Fruit fly (Drosophila melanogaster): ENCODE results near the gene bdwf.

Gene bdwf

dm6 chr3R:17039993-17040807 is 2.7 kb downstream of the bdwf start, which contains the start of the genes CG18213 and Trm7-32 (continued):
- TF ChIP-seq vnd (GFP tag; IDR thresholded peaks at IDR 0.05; ENCODE audit: partially characterized antibody), result peak; percentile 86
- no peak for TF ChIP-seq gem (tag; optimal IDR thresholded peaks at IDR 0.05)
- no peak for TF ChIP-seq CG8944 (GFP tag; optimal IDR thresholded peaks at IDR 0.05)
- TF ChIP-seq CG11398 (GFP tag; optimal IDR thresholded peaks at IDR 0.05), result no peak
- no peak for TF ChIP-seq zen (tag; optimal IDR thresholded peaks at IDR 0.05)
- peak; percentile 65 for TF ChIP-seq pzg (GFP tag; optimal IDR thresholded peaks at IDR 0.05)
- TF ChIP-seq al (GFP tag; IDR thresholded peaks at IDR 0.05), result no peak
- no peak for TF ChIP-seq cad (GFP tag; optimal IDR thresholded peaks at IDR 0.05)
- no peak for TF ChIP-seq fd96Cb (tag; optimal IDR thresholded peaks at IDR 0.05)
- TF ChIP-seq Scr (GFP tag; IDR thresholded peaks at IDR 0.05; ENCODE audit: partially characterized antibody), result peak; percentile 87
- peak; percentile 4 for TF ChIP-seq CG33213 (GFP tag; optimal IDR thresholded peaks at IDR 0.05)
- TF ChIP-seq ftz-f1 (GFP tag; optimal IDR thresholded peaks at IDR 0.05), result no peak
- no peak for TF ChIP-seq CG4854 (GFP tag; optimal IDR thresholded peaks at IDR 0.05)
- TF ChIP-seq Dref (GFP tag; IDR thresholded peaks at IDR 0.05), result peak; percentile 87
- TF ChIP-seq CG12659 (GFP tag; optimal IDR thresholded peaks at IDR 0.05), result peak; percentile 55

DNA sequence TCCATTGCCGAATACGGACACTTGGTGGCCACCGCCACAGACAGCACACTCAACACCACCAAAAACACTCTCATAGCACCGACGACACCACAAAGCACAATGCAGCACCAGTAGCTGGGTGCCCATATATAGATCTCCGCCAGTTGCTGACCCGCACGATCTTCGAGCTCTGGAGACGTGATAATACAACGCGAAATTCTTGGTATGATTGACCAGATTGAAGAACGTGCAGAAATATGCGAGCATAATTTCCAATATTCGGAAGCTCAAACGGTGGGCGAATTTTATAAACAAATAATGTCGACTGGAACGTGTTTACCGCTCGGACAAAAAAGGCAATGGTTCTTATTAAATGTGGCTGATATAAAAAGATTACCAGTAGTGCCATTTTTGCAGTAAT is 7.0 kb downstream of the bdwf start, which contains the start of gene CG4009:
Gene CG4009, minus strand, starts transcription at position 101 of the 400 bp plus-strand sequence.
- TF ChIP-seq CG1233 (GFP tag; optimal IDR thresholded peaks at IDR 0.05), result no peak
- TF ChIP-seq CG1024 (GFP tag; IDR thresholded peaks at IDR 0.05), result no peak
- no peak for TF ChIP-seq CG12299 (tag; optimal IDR thresholded peaks at IDR 0.05)
- TF ChIP-seq CG7987 (GFP tag; optimal IDR thresholded peaks at IDR 0.05), result no peak
- TF ChIP-seq CG18011 (GFP tag; optimal IDR thresholded peaks at IDR 0.05), result no peak
- TF ChIP-seq otp (GFP tag; IDR thresholded peaks at IDR 0.05), result no peak
- TF ChIP-seq CG14860 (GFP tag; IDR thresholded peaks at IDR 0.05; ENCODE audit: partially characterized antibody), result no peak
- TF ChIP-seq kay (GFP tag; optimal IDR thresholded peaks at IDR 0.05), result no peak
- no peak for TF ChIP-seq oc (tag; optimal IDR thresholded peaks at IDR 0.05)

DNA sequence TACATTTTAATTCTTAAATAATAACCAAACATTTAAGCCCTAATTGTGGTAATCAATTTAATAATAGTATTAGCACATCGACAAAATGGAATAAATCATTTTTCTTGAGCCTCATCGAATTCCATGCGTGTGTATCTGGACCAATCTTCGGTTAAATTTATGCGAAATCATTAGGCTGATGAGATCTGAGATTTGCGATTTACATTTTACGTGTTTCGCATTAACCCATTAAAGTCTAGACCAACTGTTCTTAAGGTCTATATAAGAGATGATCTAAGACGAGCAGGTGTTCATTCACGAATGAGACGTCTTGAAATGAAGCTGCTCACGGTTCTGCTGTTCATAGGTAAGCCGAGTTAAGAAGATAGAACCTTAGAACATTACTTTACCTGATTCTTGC is 11.4 kb downstream of the bdwf start, which contains the start of gene CG31268:
Gene CG31268, plus strand, starts transcription at position 301 of the 400 bp plus-strand sequence.
- TF ChIP-seq CG34224 (GFP tag; IDR thresholded peaks at IDR 0.05; ENCODE audit: partially characterized antibody) (no peak), klu (GFP tag; IDR thresholded peaks at IDR 0.05) (no peak), gsb (GFP tag; IDR thresholded peaks at IDR 0.05) (no peak), inv (GFP tag; IDR thresholded peaks at IDR 0.05; ENCODE audit: partially characterized antibody) (no peak)

- TF ChIP-seq Nf-YC (tag; optimal IDR thresholded peaks at IDR 0.05) (peak; percentile 86), Nf-YB (GFP tag; optimal IDR thresholded peaks at IDR 0.05) (peak; percentile 83), pum (GFP tag; optimal IDR thresholded peaks at IDR 0.05) (no peak), grn (GFP tag; optimal IDR thresholded peaks at IDR 0.05) (peak; percentile 46), seq (GFP tag; IDR thresholded peaks at IDR 0.05) (peak; percentile 97), zen2 (GFP tag; IDR thresholded peaks at IDR 0.05; ENCODE audit: partially characterized antibody) (0 out of 3 replicates have a peak, but pooled peaks have one; percentile 23), ewg (GFP tag; optimal IDR thresholded peaks at IDR 0.05) (peak; percentile 14), Ets65A (GFP tag) (peak; percentile 22), CG10543 (GFP tag; optimal IDR thresholded peaks at IDR 0.05) (no peak), Mrtf (GFP tag; IDR thresholded peaks at IDR 0.05) (peak; percentile 24; the same call in 1 of the 3 replicates)
These were observed 13.1 kb downstream of the bdwf start for dm6 chr3R:17029796-17030195.
